Worm (Caenorhabditis elegans) whole organism, L3 larva: Measurements from ENCODE around the gene C27H5.12.

ENCODE experiments used
- R02D3.7 ChIP-seq: fragments of 150-350 bp; optimal IDR thresholded peaks from 2 replicates; lab custom pipeline; 2014; ENCODE audit warnings: missing biosample characterization, missing genetic modification characterization
- ZK546.5 ChIP-seq: sonication (generic microtip); optimal IDR thresholded peaks from 2 replicates; lab custom pipeline; 2017; ENCODE audit warnings: missing biosample characterization, missing genetic modification characterization
- aly-2 ChIP-seq: fragments of 150-350 bp; optimal IDR thresholded peaks from 2 replicates; lab custom pipeline; 2014; ENCODE audit warnings: missing biosample characterization, missing genetic modification characterization
- ama-1 ChIP-seq: fragments of 150-350 bp; optimal IDR thresholded peaks from 2 replicates; lab custom pipeline; 2018
- ceh-16 ChIP-seq: sonication (generic microtip); optimal IDR thresholded peaks from 2 replicates; lab custom pipeline; 2017; ENCODE audit warnings: missing biosample characterization, missing genetic modification characterization
- ceh-28 ChIP-seq: fragments of 150-350 bp; optimal IDR thresholded peaks from 2 replicates; lab custom pipeline; 2014; ENCODE audit warnings: missing biosample characterization, missing genetic modification reagents, missing genetic modification characterization
- ceh-9 ChIP-seq: sonication (generic microtip); optimal IDR thresholded peaks from 2 replicates; lab custom pipeline; 2018; ENCODE audit warnings: missing biosample characterization, missing genetic modification characterization
- egl-27 ChIP-seq: sonication (generic microtip); optimal IDR thresholded peaks from 4 replicates; lab custom pipeline; 2017; ENCODE audit warnings: missing biosample characterization, missing genetic modification reagents, missing genetic modification characterization
- egl-5 ChIP-seq: fragments of 150-350 bp; optimal IDR thresholded peaks from 2 replicates; lab custom pipeline; 2017; ENCODE audit warnings: missing biosample characterization, missing genetic modification reagents, missing genetic modification characterization, inconsistent platforms
- elt-1 ChIP-seq: fragments of 150-350 bp; optimal IDR thresholded peaks from 2 replicates; lab custom pipeline; 2014; ENCODE audit warnings: missing biosample characterization, missing genetic modification characterization
- elt-2 ChIP-seq: sonication (generic microtip); optimal IDR thresholded peaks from 2 replicates; lab custom pipeline; 2016; ENCODE audit warnings: missing genetic modification reagents, mild to moderate bottlenecking, missing genetic modification characterization, missing compliant biosample characterization
- elt-3 ChIP-seq, 3 experiments: fragments of 150-350 bp in 1 of 3; sonication (generic microtip) in 2 of 3; optimal IDR thresholded peaks; 2 replicates in 2 of 3; 4 replicates in 1 of 3; lab custom pipeline; 2014 to 2017; ENCODE audit warnings: missing biosample characterization in 3 of 3, missing genetic modification characterization in 3 of 3
- fkh-10 ChIP-seq: sonication (generic microtip); optimal IDR thresholded peaks from 2 replicates; lab custom pipeline; 2017; ENCODE audit warnings: missing biosample characterization, missing genetic modification reagents, missing genetic modification characterization
- fos-1 ChIP-seq: fragments of 150-350 bp; optimal IDR thresholded peaks from 2 replicates; lab custom pipeline; 2014; ENCODE audit warnings: missing biosample characterization, missing genetic modification characterization
- lin-15B ChIP-seq: fragments of 150-350 bp; optimal IDR thresholded peaks from 2 replicates; lab custom pipeline; 2014; ENCODE audit warnings: missing biosample characterization, missing genetic modification characterization
- lin-39 ChIP-seq: fragments of 150-350 bp; optimal IDR thresholded peaks from 2 replicates; lab custom pipeline; 2018; ENCODE audit warnings: missing biosample characterization, missing genetic modification reagents, missing genetic modification characterization
- mdl-1 ChIP-seq: fragments of 150-350 bp; optimal IDR thresholded peaks from 2 replicates; lab custom pipeline; 2014; ENCODE audit warnings: missing biosample characterization, missing genetic modification characterization
- mml-1 ChIP-seq: fragments of 150-350 bp; sonication (generic microtip); optimal IDR thresholded peaks from 3 replicates; lab custom pipeline; 2014; ENCODE audit warnings: missing biosample characterization, missing genetic modification characterization
- nfya-1 ChIP-seq: sonication (generic microtip); optimal IDR thresholded peaks from 2 replicates; lab custom pipeline; 2017; ENCODE audit warnings: missing genetic modification characterization, mild to moderate bottlenecking, missing compliant biosample characterization, antibody characterized with exemption, moderate library complexity; ENCODE audit not compliant: insufficient read depth
- nhr-11 ChIP-seq: fragments of 150-350 bp; optimal IDR thresholded peaks from 2 replicates; lab custom pipeline; 2014; ENCODE audit warnings: missing biosample characterization, missing genetic modification characterization
- nhr-12 ChIP-seq: fragments of 150-350 bp; optimal IDR thresholded peaks from 2 replicates; lab custom pipeline; 2014; ENCODE audit warnings: missing biosample characterization, missing genetic modification characterization
- nhr-25 ChIP-seq: sonication (generic microtip); optimal IDR thresholded peaks from 2 replicates; lab custom pipeline; 2017; ENCODE audit warnings: missing biosample characterization, missing genetic modification characterization
- nhr-28 ChIP-seq: fragments of 150-350 bp; optimal IDR thresholded peaks from 2 replicates; lab custom pipeline; 2014; ENCODE audit warnings: missing biosample characterization, missing genetic modification characterization
- nhr-43 ChIP-seq: sonication (generic microtip); optimal IDR thresholded peaks from 2 replicates; lab custom pipeline; 2016; ENCODE audit warnings: mild to moderate bottlenecking, missing genetic modification characterization, missing compliant biosample characterization; ENCODE audit not compliant: poor library complexity, severe bottlenecking
- nhr-67 ChIP-seq: fragments of 150-350 bp; optimal IDR thresholded peaks from 2 replicates; lab custom pipeline; 2014; ENCODE audit warnings: missing biosample characterization, missing genetic modification characterization
- nhr-76 ChIP-seq: fragments of 150-350 bp; sonication (generic microtip); optimal IDR thresholded peaks from 5 replicates; lab custom pipeline; 2014; ENCODE audit warnings: missing biosample characterization, missing genetic modification characterization
- pha-4 ChIP-seq: fragments of 150-350 bp; optimal IDR thresholded peaks from 2 replicates; lab custom pipeline; 2014; ENCODE audit warnings: missing biosample characterization, missing genetic modification reagents, missing genetic modification characterization
- pqm-1 ChIP-seq: fragments of 150-350 bp; optimal IDR thresholded peaks from 2 replicates; lab custom pipeline; 2017; ENCODE audit warnings: missing biosample characterization, missing genetic modification characterization, inconsistent platforms
- sea-2 ChIP-seq: fragments of 150-350 bp; sonication (generic microtip); optimal IDR thresholded peaks from 4 replicates; lab custom pipeline; 2014; ENCODE audit warnings: missing biosample characterization, missing genetic modification reagents, missing genetic modification characterization
- skn-1 ChIP-seq: fragments of 150-350 bp; optimal IDR thresholded peaks from 2 replicates; lab custom pipeline; 2014; ENCODE audit warnings: missing biosample characterization, missing genetic modification characterization
- snpc-4 ChIP-seq: fragments of 150-350 bp; optimal IDR thresholded peaks from 2 replicates; lab custom pipeline; 2014; ENCODE audit warnings: missing biosample characterization, missing genetic modification characterization
- unc-39 ChIP-seq: sonication (generic microtip); optimal IDR thresholded peaks from 4 replicates; lab custom pipeline; 2017; ENCODE audit warnings: missing biosample characterization, missing genetic modification characterization
- unc-62 ChIP-seq: fragments of 150-350 bp; sonication (generic microtip); optimal IDR thresholded peaks from 4 replicates; lab custom pipeline; 2014; ENCODE audit warnings: missing biosample characterization, missing genetic modification reagents, missing genetic modification characterization
- ztf-11 ChIP-seq: fragments of 150-350 bp; optimal IDR thresholded peaks from 2 replicates; lab custom pipeline; 2014; ENCODE audit warnings: missing biosample characterization, missing genetic modification characterization

The C27H5.12 gene

DNA sequence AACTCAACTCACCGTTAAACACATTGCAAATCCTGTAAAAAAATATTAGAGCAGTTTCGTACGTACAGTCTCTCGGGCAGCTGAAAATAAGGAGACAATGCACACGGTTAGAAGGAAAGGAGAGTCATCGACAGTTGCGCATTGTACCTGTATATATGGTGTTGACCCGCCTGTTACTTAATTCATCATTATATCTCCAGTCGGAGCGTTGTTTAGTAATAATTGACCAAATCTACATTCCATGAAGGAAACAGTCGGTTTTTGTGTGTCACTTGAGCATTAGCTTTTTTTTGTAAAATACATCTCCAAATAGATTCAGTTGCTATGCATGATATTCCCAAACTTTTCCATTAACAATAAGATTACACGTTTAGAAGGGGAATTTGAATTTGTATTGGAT lies at the start of gene C27H5.12:
Gene C27H5.12, minus strand, starts transcription at position 101 of the 400 bp plus-strand sequence.
- TF ChIP-seq nhr-43 (tag; lab: Kevin White, UChicago) (no peak), egl-27 (no peak), elt-1 (no peak), pha-4 (tag; lab: Kevin White, UChicago) (no peak)

DNA sequence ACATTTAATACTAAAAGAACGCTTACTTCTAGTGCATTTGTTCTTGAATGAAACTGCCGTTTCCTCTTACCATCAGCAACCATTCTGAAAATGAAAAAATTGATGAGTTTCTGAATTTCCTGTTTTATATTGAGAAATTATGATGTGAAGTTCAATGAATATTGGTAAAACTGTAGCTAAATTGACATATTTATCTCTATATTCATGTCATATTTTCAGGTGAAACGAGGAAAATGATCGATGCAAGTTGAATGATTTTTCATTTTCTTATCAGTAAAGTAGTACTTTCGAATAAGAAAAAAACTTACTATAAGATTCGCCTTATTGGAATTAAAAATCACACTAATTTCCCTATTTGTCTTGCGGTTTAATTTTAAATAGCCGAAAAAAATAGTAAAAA lies 48.8 kb upstream of the C27H5.12 start, which contains the start of gene E04F6.15:
Gene E04F6.15, minus strand, starts transcription at position 101 of the 400 bp plus-strand sequence.
- TF ChIP-seq fos-1 (tag; lab: Kevin White, UChicago): no peak
- TF ChIP-seq pqm-1 (tag; lab: Kevin White, UChicago): no peak
- no peak for TF ChIP-seq nhr-67 (tag; lab: Kevin White, UChicago)
- no peak for TF ChIP-seq skn-1
- no peak for TF ChIP-seq mdl-1 (tag; lab: Kevin White, UChicago)
- no peak for TF ChIP-seq aly-2 (tag; lab: Kevin White, UChicago)
- no peak for TF ChIP-seq fkh-10 (GFP tag; lab: Kevin White, UChicago)
- no peak for TF ChIP-seq nfya-1 (tag; lab: Kevin White, UChicago)
- TF ChIP-seq elt-3 (tag; optimal IDR thresholded peaks at IDR 0.05; lab: Kevin White, UChicago): no peak

DNA sequence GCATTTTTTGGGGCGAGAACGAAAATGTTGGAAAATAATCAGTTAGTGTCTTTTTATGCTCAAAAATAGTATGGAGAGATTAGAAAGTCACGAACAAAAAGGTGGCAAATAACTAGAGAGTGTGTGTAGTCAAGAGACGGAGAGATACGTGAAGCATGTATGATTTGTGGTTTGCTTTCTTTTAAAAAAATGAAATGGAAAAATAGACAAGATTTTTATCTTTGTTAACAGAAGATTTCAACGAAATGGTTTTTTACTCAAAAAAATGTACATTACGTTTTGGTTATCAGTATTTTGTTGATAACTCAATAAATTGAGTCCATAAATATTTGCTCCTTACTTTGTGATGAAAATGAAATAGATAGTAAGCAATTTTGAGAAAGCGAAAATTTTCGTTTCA lies 46.8 kb upstream of the C27H5.12 start, which contains the start of gene dhs-7:
Gene dhs-7, minus strand, starts transcription at position 277 of the 400 bp plus-strand sequence.
- TF ChIP-seq nfya-1 (tag; lab: Kevin White, UChicago) (no peak), elt-2 (tag; lab: Kevin White, UChicago) (peak; percentile 67), egl-27 (no peak), nhr-11 (tag; lab: Kevin White, UChicago) (no peak), ztf-11 (tag; lab: Kevin White, UChicago) (no peak)

DNA sequence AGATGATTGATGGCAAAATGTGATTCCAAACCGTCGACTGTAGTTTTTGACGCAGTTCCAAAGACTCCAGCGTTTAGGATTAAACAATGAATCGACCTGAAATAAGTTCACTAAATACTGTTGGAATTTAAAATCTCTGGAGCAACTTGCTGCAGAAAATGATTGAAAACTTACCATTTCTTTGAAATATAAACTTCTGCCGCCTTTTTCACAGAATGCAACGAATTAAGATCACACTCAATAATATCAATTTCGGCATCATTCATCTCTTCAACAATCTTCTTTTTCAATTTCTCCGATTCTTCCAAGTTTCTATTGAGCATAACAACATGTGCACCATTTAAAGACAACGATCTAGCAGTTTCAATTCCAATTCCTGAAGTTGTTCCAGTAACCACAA lies 46.2 kb upstream of the C27H5.12 start:
- TF ChIP-seq nhr-12 (tag; lab: Kevin White, UChicago) (no peak), unc-39 (tag; lab: Kevin White, UChicago) (no peak)

DNA sequence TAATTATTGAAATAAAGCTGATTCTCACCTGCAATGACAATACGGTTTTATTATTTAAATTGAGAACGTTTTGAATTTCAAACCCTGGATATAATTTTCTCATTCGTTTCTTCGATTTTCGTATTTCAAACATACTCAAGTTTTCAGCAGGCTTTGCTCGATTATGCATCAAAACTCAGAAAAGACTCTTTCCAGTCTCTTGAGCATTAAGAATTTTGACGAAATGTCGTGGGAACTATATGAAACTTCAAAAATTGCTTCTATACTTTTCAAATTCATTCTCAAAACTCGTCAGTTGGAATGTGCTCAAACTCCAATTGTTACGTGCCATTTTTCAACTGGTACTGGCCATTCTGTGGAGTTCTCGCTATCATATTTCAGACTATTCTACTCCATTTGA lies 44.0 kb upstream of the C27H5.12 start, which contains the start of gene srd-59:
Gene srd-59, plus strand, starts transcription at position 301 of the 400 bp plus-strand sequence.
- TF ChIP-seq nhr-11 (tag; lab: Kevin White, UChicago) (no peak), unc-39 (tag; lab: Kevin White, UChicago) (no peak), nhr-25 (tag; lab: Kevin White, UChicago) (no peak), lin-15B (tag; lab: Kevin White, UChicago) (no peak), ztf-11 (tag; lab: Kevin White, UChicago) (no peak), lin-39 (tag; lab: Kevin White, UChicago) (no peak), nfya-1 (tag; lab: Kevin White, UChicago) (no peak), ZK546.5 (tag; lab: Kevin White, UChicago) (no peak), egl-27 (no peak), egl-5 (tag; lab: Kevin White, UChicago) (no peak), unc-62 (GFP tag; lab: Kevin White, UChicago) (no peak), mml-1 (no peak), fos-1 (tag; lab: Kevin White, UChicago) (no peak), nhr-12 (tag; lab: Kevin White, UChicago) (no peak), elt-1 (no peak)
- TF ChIP-seq, all 47 proteins: peak for 0

DNA sequence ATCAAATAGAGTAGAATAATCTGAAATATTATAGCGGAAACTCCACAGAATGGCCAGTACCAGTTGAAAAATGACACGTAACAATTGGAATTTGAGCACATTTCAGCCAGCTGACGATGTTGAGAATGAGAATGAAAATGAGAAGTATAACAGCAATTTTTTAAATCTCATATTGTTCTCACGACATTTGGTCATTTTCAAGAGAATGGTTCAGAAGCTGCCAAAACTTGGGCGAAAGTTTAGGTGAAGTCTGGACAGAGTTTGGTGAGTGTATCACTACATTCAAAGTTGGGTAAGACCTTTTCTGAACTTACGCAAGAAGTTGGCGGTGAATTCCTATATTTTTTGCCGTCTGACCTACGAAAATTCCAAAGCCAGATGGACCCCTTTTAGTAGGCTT lies 43.5 kb upstream of the C27H5.12 start, which contains the start of gene srd-58:
Gene srd-58, minus strand, starts transcription at position 101 of the 400 bp plus-strand sequence.
- no peak for TF ChIP-seq sea-2
- no peak for TF ChIP-seq fkh-10 (GFP tag; lab: Kevin White, UChicago)
- TF ChIP-seq aly-2 (tag; lab: Kevin White, UChicago): no peak
- no peak for TF ChIP-seq pha-4 (tag; lab: Kevin White, UChicago)
- no peak for TF ChIP-seq elt-3 (tag; optimal IDR thresholded peaks at IDR 0.05; lab: Kevin White, UChicago)
- TF ChIP-seq ceh-28 (tag; lab: Kevin White, UChicago): no peak
- no peak for TF ChIP-seq ceh-16 (tag; lab: Kevin White, UChicago)
- no peak for TF ChIP-seq nfya-1 (tag; lab: Kevin White, UChicago)
- TF ChIP-seq mdl-1 (tag; lab: Kevin White, UChicago): no peak
- no peak for TF ChIP-seq R02D3.7 (tag; lab: Kevin White, UChicago)
- no peak for TF ChIP-seq snpc-4 (tag; lab: Kevin White, UChicago)
- TF ChIP-seq nhr-76 (tag; lab: Kevin White, UChicago): no peak
- no peak for TF ChIP-seq ama-1 (lab: Kevin White, UChicago)
- TF ChIP-seq nhr-67 (tag; lab: Kevin White, UChicago): no peak
- no peak for TF ChIP-seq fos-1 (tag; lab: Kevin White, UChicago)
- TF ChIP-seq ceh-9 (tag; lab: Kevin White, UChicago): no peak
- TF ChIP-seq nhr-28 (tag; lab: Kevin White, UChicago): no peak
- no peak for TF ChIP-seq elt-1
